Worm (Caenorhabditis elegans) whole organism, L4 larva: ENCODE data around the gene crp-1.
A peak's percentile ranks its signal among the peaks of the same experiment; 100 is the strongest.

Source experiments
- D1046.2 ChIP-seq: fragments of 200-800 bp; sonication (Bioruptor generic); IDR thresholded peaks from 2 replicates; pipeline ENCODE4 v1.3.6; 2022; ENCODE audit warnings: missing genetic modification characterization, missing compliant biosample characterization
- F10B5.3 ChIP-seq: sonication (generic microtip); optimal IDR thresholded peaks from 2 replicates; lab custom pipeline; 2016; ENCODE audit warnings: mild to moderate bottlenecking, missing genetic modification characterization, missing compliant biosample characterization
- F37D6.2 ChIP-seq: sonication (generic microtip); optimal IDR thresholded peaks from 2 replicates; lab custom pipeline; 2016; ENCODE audit warnings: mild to moderate bottlenecking, missing genetic modification characterization, missing compliant biosample characterization
- R02D3.7 ChIP-seq: fragments of 150-350 bp; sonication (generic microtip); optimal IDR thresholded peaks from 3 replicates; lab custom pipeline; 2014; ENCODE audit warnings: missing biosample characterization, missing genetic modification characterization
- Y105C5A.15 ChIP-seq: fragments of 200-800 bp; sonication (Bioruptor generic); IDR thresholded peaks from 2 replicates; pipeline ENCODE4 v1.3.6; 2022; ENCODE audit warnings: missing genetic modification characterization, missing compliant biosample characterization
- ZK337.2 ChIP-seq: fragments of 200-800 bp; sonication (Bioruptor generic); IDR thresholded peaks from 2 replicates; pipeline ENCODE4 v1.3.6; 2022; ENCODE audit warnings: missing genetic modification reagents, missing genetic modification characterization, missing compliant biosample characterization
- ZK546.5 ChIP-seq, 2 experiments: sonication (generic microtip); optimal IDR thresholded peaks; 2 replicates each; lab custom pipeline; 2017; ENCODE audit warnings: missing biosample characterization in 2 of 2, missing genetic modification characterization in 2 of 2
- aly-2 ChIP-seq: sonication (generic microtip); optimal IDR thresholded peaks from 2 replicates; lab custom pipeline; 2018; ENCODE audit warnings: missing biosample characterization, missing genetic modification characterization
- ama-1 ChIP-seq: fragments of 150-350 bp; optimal IDR thresholded peaks from 2 replicates; lab custom pipeline; 2014; ENCODE audit warnings: inconsistent platforms, mixed read lengths
- arid-1 ChIP-seq: fragments of 200-800 bp; sonication (Bioruptor generic); conservative IDR thresholded peaks from 2 replicates; pipeline ENCODE4 v1.3.6; 2022; ENCODE audit warnings: missing genetic modification reagents, missing genetic modification characterization, missing compliant biosample characterization
- ces-1 ChIP-seq: fragments of 150-350 bp; sonication (generic microtip); optimal IDR thresholded peaks from 4 replicates; lab custom pipeline; 2014; ENCODE audit warnings: missing biosample characterization, missing genetic modification reagents, missing genetic modification characterization
- ctbp-1 ChIP-seq: fragments of 200-800 bp; sonication (Bioruptor generic); IDR thresholded peaks from 2 replicates; pipeline ENCODE4 v1.3.6; 2022; ENCODE audit warnings: missing genetic modification reagents, missing genetic modification characterization, missing compliant biosample characterization
- daf-16 ChIP-seq, 3 experiments: sonication (generic microtip); optimal IDR thresholded peaks; 2 replicates each; lab custom pipeline; 2016 to 2017; ENCODE audit warnings: missing genetic modification characterization in 3 of 3, missing genetic modification reagents in 3 of 3, mild to moderate bottlenecking in 2 of 3, missing compliant biosample characterization in 2 of 3, missing biosample characterization in 1 of 3, moderate library complexity in 1 of 3
- dmd-9 ChIP-seq: fragments of 200-800 bp; sonication (Bioruptor generic); IDR thresholded peaks from 2 replicates; pipeline ENCODE4 v1.3.6; 2022; ENCODE audit warnings: missing genetic modification reagents, missing genetic modification characterization, missing compliant biosample characterization
- duxl-1 ChIP-seq: sonication (generic microtip); optimal IDR thresholded peaks from 2 replicates; lab custom pipeline; 2016; ENCODE audit warnings: mild to moderate bottlenecking, missing genetic modification characterization, moderate library complexity, missing compliant biosample characterization; ENCODE audit not compliant: poor library complexity
- dve-1 ChIP-seq: sonication (generic microtip); optimal IDR thresholded peaks from 2 replicates; lab custom pipeline; 2017; ENCODE audit warnings: antibody characterized with exemption, mild to moderate bottlenecking, missing genetic modification characterization, missing compliant biosample characterization; ENCODE audit not compliant: insufficient read depth
- egl-27 ChIP-seq: sonication (generic microtip); optimal IDR thresholded peaks from 3 replicates; lab custom pipeline; 2017; ENCODE audit warnings: missing biosample characterization, missing genetic modification reagents, missing genetic modification characterization
- egl-43 ChIP-seq: fragments of 200-800 bp; sonication (Bioruptor generic); IDR thresholded peaks from 2 replicates; pipeline ENCODE4 v1.3.6; 2022; ENCODE audit warnings: missing genetic modification reagents, missing genetic modification characterization, missing compliant biosample characterization
- fkh-10 ChIP-seq: fragments of 150-350 bp; optimal IDR thresholded peaks from 2 replicates; lab custom pipeline; 2014; ENCODE audit warnings: missing biosample characterization, missing genetic modification reagents, missing genetic modification characterization
- hif-1 ChIP-seq, 2 experiments: sonication (generic microtip); optimal IDR thresholded peaks; 2 replicates each; lab custom pipeline; 2016 to 2017; ENCODE audit warnings: missing compliant biosample characterization in 2 of 2, missing genetic modification characterization in 2 of 2, missing genetic modification reagents in 2 of 2, missing genotype in 2 of 2, mild to moderate bottlenecking in 1 of 2
- hlh-30 ChIP-seq: sonication (generic microtip); optimal IDR thresholded peaks from 2 replicates; lab custom pipeline; 2017; ENCODE audit warnings: antibody characterized with exemption, mild to moderate bottlenecking, missing genetic modification characterization, missing compliant biosample characterization; ENCODE audit not compliant: insufficient read depth
- hmg-1.1 ChIP-seq: fragments of 200-800 bp; sonication (Bioruptor generic); IDR thresholded peaks from 2 replicates; pipeline ENCODE4 v1.3.6; 2022; ENCODE audit warnings: missing genetic modification reagents, missing genetic modification characterization, missing compliant biosample characterization
- jun-1 ChIP-seq: fragments of 150-350 bp; optimal IDR thresholded peaks from 2 replicates; lab custom pipeline; 2014; ENCODE audit warnings: missing biosample characterization, missing genetic modification reagents, missing genetic modification characterization
- lin-1 ChIP-seq: fragments of 200-800 bp; sonication (Bioruptor generic); IDR thresholded peaks from 2 replicates; pipeline ENCODE4 v1.3.6; 2022; ENCODE audit warnings: missing genetic modification reagents, missing genetic modification characterization, missing compliant biosample characterization
- lin-13 ChIP-seq: fragments of 150-350 bp; optimal IDR thresholded peaks from 2 replicates; lab custom pipeline; 2014; ENCODE audit warnings: missing biosample characterization, missing genetic modification reagents, missing genetic modification characterization
- lin-39 ChIP-seq: fragments of 150-350 bp; optimal IDR thresholded peaks from 2 replicates; lab custom pipeline; 2014; ENCODE audit warnings: missing biosample characterization, missing genetic modification reagents, missing genetic modification characterization
- lsy-2 ChIP-seq, 2 experiments: fragments of 150-350 bp in 1 of 2; sonication (generic microtip) in 1 of 2; optimal IDR thresholded peaks; 2 replicates each; lab custom pipeline; 2014 to 2017; ENCODE audit warnings: missing biosample characterization in 2 of 2, missing genetic modification characterization in 2 of 2
- madf-5 ChIP-seq, 2 experiments: fragments of 200-800 bp; sonication (Bioruptor generic); IDR thresholded peaks; 2 replicates each; pipeline ENCODE4 v1.3.6; 2022; ENCODE audit warnings: missing compliant biosample characterization in 2 of 2, missing genetic modification characterization in 2 of 2
- madf-9 ChIP-seq: fragments of 200-800 bp; sonication (Bioruptor generic); conservative IDR thresholded peaks from 2 replicates; pipeline ENCODE4 v1.3.6; 2022; ENCODE audit warnings: missing genetic modification reagents, missing genetic modification characterization, missing compliant biosample characterization
- mdl-1 ChIP-seq, 2 experiments: fragments of 150-350 bp in 1 of 2; sonication (generic microtip) in 1 of 2; optimal IDR thresholded peaks; 2 replicates each; lab custom pipeline; 2014 to 2017; ENCODE audit warnings: missing biosample characterization in 2 of 2, missing genetic modification characterization in 2 of 2
- mep-1 ChIP-seq: fragments of 150-350 bp; sonication (generic microtip); optimal IDR thresholded peaks from 3 replicates; lab custom pipeline; 2014; ENCODE audit warnings: missing biosample characterization, missing genetic modification characterization
- mes-2 ChIP-seq: sonication (generic microtip); optimal IDR thresholded peaks from 2 replicates; lab custom pipeline; 2016; ENCODE audit warnings: missing genotype, mild to moderate bottlenecking, missing genetic modification characterization, missing compliant biosample characterization; ENCODE audit not compliant: poor library complexity, severe bottlenecking
- mxl-2 ChIP-seq: fragments of 200-800 bp; sonication (Bioruptor generic); conservative IDR thresholded peaks from 2 replicates; pipeline ENCODE4 v1.3.6; 2022; ENCODE audit warnings: missing genetic modification reagents, missing genetic modification characterization, missing compliant biosample characterization
- nhr-102 ChIP-seq: sonication (generic microtip); optimal IDR thresholded peaks from 2 replicates; lab custom pipeline; 2016; ENCODE audit warnings: mild to moderate bottlenecking, missing genetic modification characterization, moderate library complexity, missing compliant biosample characterization
- nhr-25 ChIP-seq: sonication (generic microtip); optimal IDR thresholded peaks from 2 replicates; lab custom pipeline; 2017; ENCODE audit warnings: missing genetic modification characterization, mild to moderate bottlenecking, missing compliant biosample characterization, antibody characterized with exemption, moderate library complexity, borderline replicate concordance; ENCODE audit not compliant: insufficient read depth
- nhr-41 ChIP-seq: fragments of 200-800 bp; sonication (Bioruptor generic); IDR thresholded peaks from 2 replicates; pipeline ENCODE4 v1.3.6; 2022; ENCODE audit warnings: missing genetic modification reagents, missing genetic modification characterization, missing compliant biosample characterization
- nhr-6 ChIP-seq: fragments of 150-350 bp; optimal IDR thresholded peaks from 2 replicates; lab custom pipeline; 2014; ENCODE audit warnings: missing biosample characterization, missing genetic modification characterization
- nhr-76 ChIP-seq: fragments of 150-350 bp; optimal IDR thresholded peaks from 2 replicates; lab custom pipeline; 2014; ENCODE audit warnings: missing biosample characterization, missing genetic modification characterization
- nhr-77 ChIP-seq: fragments of 150-350 bp; optimal IDR thresholded peaks from 2 replicates; lab custom pipeline; 2014; ENCODE audit warnings: missing biosample characterization, missing genetic modification characterization
- pqm-1 ChIP-seq: sonication (generic microtip); optimal IDR thresholded peaks from 2 replicates; lab custom pipeline; 2017; ENCODE audit warnings: missing biosample characterization, missing genetic modification characterization
- skn-1 ChIP-seq: fragments of 150-350 bp; optimal IDR thresholded peaks from 2 replicates; lab custom pipeline; 2014; ENCODE audit warnings: missing biosample characterization, missing genetic modification characterization
- spr-3 ChIP-seq: fragments of 200-800 bp; sonication (Bioruptor generic); optimal IDR thresholded peaks from 2 replicates; lab custom pipeline; 2018; ENCODE audit warnings: mild to moderate bottlenecking, missing genetic modification characterization, missing compliant biosample characterization
- zfp-2 ChIP-seq: sonication (generic microtip); optimal IDR thresholded peaks from 2 replicates; lab custom pipeline; 2016; ENCODE audit warnings: mild to moderate bottlenecking, missing genetic modification characterization, missing compliant biosample characterization
- zip-2 ChIP-seq: fragments of 150-350 bp; optimal IDR thresholded peaks from 2 replicates; lab custom pipeline; 2014; ENCODE audit warnings: missing biosample characterization, missing genetic modification characterization
- ztf-11 ChIP-seq: fragments of 150-350 bp; optimal IDR thresholded peaks from 2 replicates; lab custom pipeline; 2014; ENCODE audit warnings: missing biosample characterization, missing genetic modification characterization

crp-1 gene

ce11 chrV:10525902-10526301, 47.5 kb downstream of the crp-1 start, which contains the start of the genes C35A5.8 and hda-11 (continued):
- TF ChIP-seq ctbp-1 (GFP tag; lab: Robert Waterston, UW) (no peak), jun-1 (tag; lab: Kevin White, UChicago) (no peak), mdl-1 (tag; optimal IDR thresholded peaks at IDR 0.05; lab: Kevin White, UChicago) (no peak), zfp-2 (tag; lab: Kevin White, UChicago) (no peak), nhr-41 (GFP tag; lab: Robert Waterston, UW) (no peak), F10B5.3 (tag; lab: Kevin White, UChicago) (no peak), egl-43 (no peak), nhr-25 (peak; percentile 4), mep-1 (tag; lab: Kevin White, UChicago) (no peak), R02D3.7 (tag; lab: Kevin White, UChicago) (no peak), madf-5 (GFP tag; IDR thresholded peaks at IDR 0.05; lab: Robert Waterston, UW) (no peak), nhr-77 (tag; lab: Kevin White, UChicago) (no peak), ZK337.2 (GFP tag; lab: Robert Waterston, UW) (peak; percentile 89), dmd-9 (GFP tag; lab: Robert Waterston, UW) (peak; percentile 89; the same call in 1 of the 2 replicates), ZK546.5 (tag; optimal IDR thresholded peaks at IDR 0.05; lab: Kevin White, UChicago) (no peak), nhr-102 (no peak), ama-1 (lab: Kevin White, UChicago) (no peak), D1046.2 (GFP tag; lab: Robert Waterston, UW) (0 out of 2 replicates have a peak, but pooled peaks have one; percentile 68), lin-13 (no peak), daf-16 (GFP tag; optimal IDR thresholded peaks at IDR 0.05; lab: Kevin White, UChicago) (no peak), daf-16 (tag; optimal IDR thresholded peaks at IDR 0.05; lab: Kevin White, UChicago) (no peak), skn-1 (no peak), hif-1 (tag; optimal IDR thresholded peaks at IDR 0.05; lab: Kevin White, UChicago) (peak in 1 of 2 experiments; percentile 89), lin-39 (tag; lab: Kevin White, UChicago) (no peak), fkh-10 (GFP tag; lab: Kevin White, UChicago) (no peak), hlh-30 (tag; lab: Kevin White, UChicago) (no peak), lsy-2 (tag; optimal IDR thresholded peaks at IDR 0.05; lab: Kevin White, UChicago) (peak in 1 of 2 experiments; percentile 78), spr-3 (GFP tag; lab: Kevin White, UChicago) (no peak), dve-1 (tag; lab: Kevin White, UChicago) (no peak), mxl-2 (GFP tag; lab: Robert Waterston, UW) (0 out of 2 replicates have a peak, but pooled peaks have one; percentile 27), F37D6.2 (tag; lab: Kevin White, UChicago) (no peak), egl-27 (tag; lab: Kevin White, UChicago) (no peak), ztf-11 (tag; lab: Kevin White, UChicago) (no peak), hmg-1.1 (peak; percentile 44; the same call in 1 of the 2 replicates), ces-1 (no peak), nhr-6 (tag; lab: Kevin White, UChicago) (peak; percentile 32), madf-9 (GFP tag; lab: Robert Waterston, UW) (peak; percentile 78), pqm-1 (tag; lab: Kevin White, UChicago) (no peak), arid-1 (GFP tag; lab: Robert Waterston, UW) (no peak), nhr-76 (tag; lab: Kevin White, UChicago) (no peak), aly-2 (tag; lab: Kevin White, UChicago) (no peak), duxl-1 (tag; lab: Kevin White, UChicago) (peak; percentile 71), mes-2 (tag; lab: Kevin White, UChicago) (peak; percentile 98), Y105C5A.15 (GFP tag; lab: Robert Waterston, UW) (no peak), lin-1 (GFP tag; lab: Robert Waterston, UW) (no peak), zip-2 (no peak)
- TF ChIP-seq, all 104 proteins: peak for 26
